Fruit fly (Drosophila melanogaster): ENCODE results near the gene CG14684.

dm6 chr3R:10661098-10661497 lies 45.7 kb upstream of the CG14684 start:
- TF ChIP-seq cnc (optimal IDR thresholded peaks at IDR 0.05): no peak
- no peak for TF ChIP-seq Crg-1 (GFP tag; optimal IDR thresholded peaks at IDR 0.05)
- no peak for TF ChIP-seq CG1620 (GFP tag; optimal IDR thresholded peaks at IDR 0.05)
- TF ChIP-seq Hr96 (GFP tag; optimal IDR thresholded peaks at IDR 0.05): no peak
- TF ChIP-seq toe (GFP tag; optimal IDR thresholded peaks at IDR 0.05): no peak
- no peak for TF ChIP-seq tj (GFP tag; optimal IDR thresholded peaks at IDR 0.05)
- no peak for TF ChIP-seq Mnt (GFP tag; optimal IDR thresholded peaks at IDR 0.05)
- no peak for TF ChIP-seq kay (GFP tag; ENCODE audit: borderline replicate concordance)
- TF ChIP-seq CG33017 (tag; optimal IDR thresholded peaks at IDR 0.05): no peak
- TF ChIP-seq CG12768 (GFP tag; optimal IDR thresholded peaks at IDR 0.05): no peak
